Worm (Caenorhabditis elegans): ENCODE data around the gene Y70C5A.3.

ce11 chrV:16610791-16611385, 9.8 kb downstream of the Y70C5A.3 start, which contains the start of gene srw-54:
- TF ChIP-seq hlh-1 (tag; optimal IDR thresholded peaks at IDR 0.05) (no peak), unc-39 (tag; optimal IDR thresholded peaks at IDR 0.05) (no peak), mep-1 (tag; optimal IDR thresholded peaks at IDR 0.05) (no peak), nhr-237 (tag; optimal IDR thresholded peaks at IDR 0.05) (no peak), elt-1 (tag; optimal IDR thresholded peaks at IDR 0.05; ENCODE audit: borderline replicate concordance, insufficient read depth) (no peak), ceh-39 (tag; optimal IDR thresholded peaks at IDR 0.05) (no peak), blmp-1 (tag; optimal IDR thresholded peaks at IDR 0.05) (no peak), unc-62 (GFP tag; optimal IDR thresholded peaks at IDR 0.05) (no peak)
